Worm (Caenorhabditis elegans) whole organism, L4/young adult: ENCODE results near the gene ced-13.

Experiments used
- W03F9.2 ChIP-seq: fragments of 150-350 bp; optimal IDR thresholded peaks from 2 replicates; lab custom pipeline; 2014; ENCODE audit warnings: missing biosample characterization, missing genetic modification characterization
- him-1 ChIP-seq: sonication (generic microtip); optimal IDR thresholded peaks from 2 replicates; lab custom pipeline; 2016; ENCODE audit warnings: missing genotype, missing genetic modification reagents, missing genetic modification characterization, missing compliant biosample characterization

ce11 chrX:8257687-8258086 lies 41.8 kb downstream of the ced-13 start:
- TF ChIP-seq him-1 (no peak), W03F9.2 (no peak)
